Worm (Caenorhabditis elegans): Measurements from ENCODE around the gene col-102.

ce11 chrIV:613155-613554 lies 8.9 kb downstream of the col-102 start:
- no peak for TF ChIP-seq lin-15B (tag; optimal IDR thresholded peaks at IDR 0.05)
- TF ChIP-seq nhr-11 (tag; optimal IDR thresholded peaks at IDR 0.05): no peak
- no peak for TF ChIP-seq nhr-23 (tag; optimal IDR thresholded peaks at IDR 0.05)
- TF ChIP-seq nhr-237 (tag; optimal IDR thresholded peaks at IDR 0.05): no peak
- no peak for TF ChIP-seq unc-62 (GFP tag; optimal IDR thresholded peaks at IDR 0.05)
- no peak for TF ChIP-seq zag-1 (tag; optimal IDR thresholded peaks at IDR 0.05)
- TF ChIP-seq ztf-4 (tag; optimal IDR thresholded peaks at IDR 0.05): no peak
- TF ChIP-seq jun-1 (tag; optimal IDR thresholded peaks at IDR 0.05): no peak

Measured in whole organism, L3 larva.